Fruit fly (Drosophila melanogaster) whole organism, wandering third instar larva: ENCODE results near the gene Nop56.

Source experiments
- Abd-B ChIP-seq: fragments of >200 bp; optimal IDR thresholded peaks from 2 replicates; lab custom pipeline; 2017; ENCODE audit warnings: missing biosample characterization, missing genetic modification characterization
- CG32264 ChIP-seq: fragments of 200-800 bp; sonication (Bioruptor generic); optimal IDR thresholded peaks from 2 replicates; lab custom pipeline; 2016; ENCODE audit warnings: missing biosample characterization, missing genetic modification characterization
- CG9705 ChIP-seq: fragments of 200-800 bp; sonication (Bioruptor generic); optimal IDR thresholded peaks from 2 replicates; lab custom pipeline; 2018; ENCODE audit warnings: missing biosample characterization, mild to moderate bottlenecking, missing genetic modification characterization
- CrebA ChIP-seq: fragments of 200-800 bp; sonication (Bioruptor generic); optimal IDR thresholded peaks from 2 replicates; lab custom pipeline; 2016; ENCODE audit warnings: missing biosample characterization, mild to moderate bottlenecking, missing genetic modification characterization, borderline replicate concordance
- Dfd ChIP-seq: fragments of >200 bp; optimal IDR thresholded peaks from 2 replicates; lab custom pipeline; 2017; ENCODE audit warnings: missing biosample characterization, missing genetic modification characterization
- Dif ChIP-seq: fragments of 200-275, 200-300 bp; sonication (Bioruptor generic); optimal IDR thresholded peaks from 2 replicates; lab custom pipeline; 2018; ENCODE audit warnings: missing biosample characterization, missing genetic modification characterization; ENCODE audit not compliant: partially characterized antibody
- GATAd ChIP-seq: sonication (Bioruptor generic); optimal IDR thresholded peaks from 2 replicates; lab custom pipeline; 2016; ENCODE audit warnings: missing biosample characterization, missing genetic modification characterization
- HLH106 ChIP-seq: fragments of 200-800 bp; optimal IDR thresholded peaks from 3 replicates; lab custom pipeline; 2019; ENCODE audit warnings: missing biosample characterization, mild to moderate bottlenecking, missing genetic modification characterization, moderate library complexity
- Hnf4 ChIP-seq: fragments of 200-800 bp; sonication (Bioruptor generic); optimal IDR thresholded peaks from 2 replicates; lab custom pipeline; 2016; ENCODE audit warnings: missing biosample characterization, mild to moderate bottlenecking, missing genetic modification characterization
- Hr78 ChIP-seq: fragments of >200 bp; optimal IDR thresholded peaks from 2 replicates; lab custom pipeline; 2017; ENCODE audit warnings: missing biosample characterization, missing genetic modification characterization
- Hr83 ChIP-seq: fragments of 200-300 bp; sonication (Bioruptor generic); optimal IDR thresholded peaks from 2 replicates; lab custom pipeline; 2016; ENCODE audit warnings: missing biosample characterization, mild to moderate bottlenecking, missing genetic modification characterization, moderate library complexity; ENCODE audit not compliant: poor library complexity, severe bottlenecking
- Jra ChIP-seq: sonication (Bioruptor generic); optimal IDR thresholded peaks from 2 replicates; lab custom pipeline; 2016; ENCODE audit warnings: missing biosample characterization, missing genetic modification characterization
- Mio ChIP-seq: sonication (Bioruptor generic); optimal IDR thresholded peaks from 2 replicates; lab custom pipeline; 2016; ENCODE audit warnings: missing biosample characterization, missing genetic modification characterization
- Myc ChIP-seq: fragments of >200 bp; optimal IDR thresholded peaks from 2 replicates; lab custom pipeline; 2017
- N ChIP-seq: fragments of >200 bp; optimal IDR thresholded peaks from 2 replicates; lab custom pipeline; 2018; ENCODE audit warnings: missing biosample characterization, missing external identifiers, missing genetic modification characterization
- OdsH ChIP-seq: fragments of 200-800 bp; sonication (Bioruptor generic); optimal IDR thresholded peaks from 2 replicates; lab custom pipeline; 2016; ENCODE audit warnings: missing biosample characterization, mild to moderate bottlenecking, missing genetic modification characterization
- Rel ChIP-seq, 2 experiments: fragments of 200-800 bp; sonication (Bioruptor generic) in 1 of 2; optimal IDR thresholded peaks; 2 replicates in 1 of 2; 3 replicates in 1 of 2; lab custom pipeline; 2016 to 2019; ENCODE audit warnings: mild to moderate bottlenecking in 2 of 2, missing biosample characterization in 2 of 2, missing genetic modification characterization in 2 of 2, moderate library complexity in 1 of 2
- Sp1 ChIP-seq: fragments of 200-800 bp; sonication (Bioruptor generic); optimal IDR thresholded peaks from 3 replicates; lab custom pipeline; 2019; ENCODE audit warnings: missing biosample characterization, mild to moderate bottlenecking, missing genetic modification characterization, moderate library complexity
- Vsx2 ChIP-seq: fragments of 200-300, 225-300 bp; sonication (Bioruptor generic); optimal IDR thresholded peaks from 2 replicates; lab custom pipeline; 2018; ENCODE audit warnings: missing biosample characterization, missing genetic modification characterization; ENCODE audit not compliant: partially characterized antibody
- br ChIP-seq: fragments of 200-800 bp; sonication (Bioruptor generic); optimal IDR thresholded peaks from 2 replicates; lab custom pipeline; 2016; ENCODE audit warnings: missing biosample characterization, missing genetic modification characterization
- brk ChIP-seq: fragments of 200-800 bp; sonication (Bioruptor generic); optimal IDR thresholded peaks from 2 replicates; lab custom pipeline; 2016; ENCODE audit warnings: missing biosample characterization, mild to moderate bottlenecking, missing genetic modification characterization
- dl ChIP-seq, 2 experiments: fragments of 175-275, 200-275 bp in 1 of 2; fragments of 200-275 bp in 1 of 2; sonication (Bioruptor generic); optimal IDR thresholded peaks; lab custom pipeline; 2018; ENCODE audit warnings: mild to moderate bottlenecking in 2 of 2, missing biosample characterization in 2 of 2, missing genetic modification characterization in 2 of 2, moderate library complexity in 2 of 2; ENCODE audit not compliant: partially characterized antibody in 2 of 2, insufficient read depth in 1 of 2
- dmrt93B ChIP-seq: fragments of 200-800 bp; sonication (Bioruptor generic); optimal IDR thresholded peaks from 2 replicates; lab custom pipeline; 2018; ENCODE audit warnings: missing biosample characterization, mild to moderate bottlenecking, missing genetic modification characterization
- dsf ChIP-seq: sonication (Bioruptor generic); optimal IDR thresholded peaks from 2 replicates; lab custom pipeline; 2016; ENCODE audit warnings: missing biosample characterization, missing genetic modification characterization, borderline replicate concordance
- ey ChIP-seq: fragments of 200-800 bp; sonication (Bioruptor generic); optimal IDR thresholded peaks from 2 replicates; lab custom pipeline; 2016; ENCODE audit warnings: missing biosample characterization, missing genetic modification characterization
- foxo ChIP-seq, 2 experiments: fragments of 200-800 bp; sonication (Bioruptor generic); optimal IDR thresholded peaks; 2 replicates in 1 of 2; 3 replicates in 1 of 2; lab custom pipeline; 2016 to 2017; ENCODE audit warnings: missing biosample characterization in 2 of 2, missing genetic modification characterization in 2 of 2
- fru ChIP-seq: fragments of 200-800 bp; sonication (Bioruptor generic); optimal IDR thresholded peaks from 3 replicates; lab custom pipeline; 2016; ENCODE audit warnings: missing biosample characterization, mild to moderate bottlenecking, missing genetic modification characterization
- h ChIP-seq: fragments of 200-800 bp; sonication (Bioruptor generic); optimal IDR thresholded peaks from 3 replicates; lab custom pipeline; 2016; ENCODE audit warnings: missing biosample characterization, mild to moderate bottlenecking, missing genetic modification characterization
- jim ChIP-seq: fragments of 175-275, 200-325 bp; sonication (Bioruptor generic); optimal IDR thresholded peaks from 2 replicates; lab custom pipeline; 2016; ENCODE audit warnings: missing biosample characterization, mild to moderate bottlenecking, missing genetic modification characterization
- lola ChIP-seq: fragments of >200 bp; optimal IDR thresholded peaks from 2 replicates; lab custom pipeline; 2017; ENCODE audit warnings: missing biosample characterization, missing genetic modification characterization
- pan ChIP-seq: fragments of >200 bp; optimal IDR thresholded peaks from 2 replicates; lab custom pipeline; 2017
- psq ChIP-seq: fragments of 200-800 bp; sonication (Bioruptor generic); optimal IDR thresholded peaks from 3 replicates; lab custom pipeline; 2017; ENCODE audit warnings: missing biosample characterization, mild to moderate bottlenecking, missing genetic modification characterization, moderate library complexity
- rgr ChIP-seq: fragments of 200-800 bp; sonication (Bioruptor generic); optimal IDR thresholded peaks from 3 replicates; lab custom pipeline; 2016; ENCODE audit warnings: missing biosample characterization, mild to moderate bottlenecking, missing genetic modification characterization
- sage ChIP-seq: fragments of 200-800 bp; sonication (Bioruptor generic); optimal IDR thresholded peaks from 2 replicates; lab custom pipeline; 2016; ENCODE audit warnings: missing biosample characterization, mild to moderate bottlenecking, missing genetic modification characterization
- sv ChIP-seq: fragments of 200-800 bp; sonication (Bioruptor generic); optimal IDR thresholded peaks from 3 replicates; lab custom pipeline; 2016; ENCODE audit warnings: missing biosample characterization, missing genetic modification characterization
- tai ChIP-seq: sonication (Bioruptor generic); optimal IDR thresholded peaks from 2 replicates; lab custom pipeline; 2016; ENCODE audit warnings: missing biosample characterization, missing genetic modification characterization
- usp ChIP-seq: fragments of >200 bp; optimal IDR thresholded peaks from 2 replicates; lab custom pipeline; 2017; ENCODE audit warnings: missing biosample characterization, missing genetic modification characterization
- woc ChIP-seq: sonication (Bioruptor generic); optimal IDR thresholded peaks from 2 replicates; lab custom pipeline; 2016; ENCODE audit warnings: missing biosample characterization, mild to moderate bottlenecking, missing genetic modification characterization

Nop56 gene

DNA sequence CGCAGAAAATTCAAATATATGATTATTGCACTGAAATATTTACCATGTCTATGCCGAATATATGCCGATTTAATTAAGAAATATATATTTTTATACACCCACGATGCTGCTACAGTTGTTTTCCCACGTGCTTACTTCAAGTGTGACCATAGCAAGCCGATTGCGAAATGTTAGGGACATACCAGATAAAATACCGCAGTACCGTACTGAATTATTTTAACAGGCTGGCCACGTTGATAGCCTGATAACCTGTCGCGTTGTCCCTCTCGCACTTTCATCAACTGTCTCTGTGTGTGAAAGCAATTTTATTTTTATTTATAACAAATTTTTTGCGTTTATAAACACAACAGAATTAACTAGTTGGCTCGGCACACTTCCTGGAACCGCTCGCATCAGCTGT is at the start of gene Nop56, which contains the start of gene mats:
Gene Nop56, minus strand, starts transcription at position 158 of the 400 bp plus-strand sequence.
Gene mats, plus strand, starts transcription at position 251 of the 400 bp plus-strand sequence.
- TF ChIP-seq Hr78 (GFP tag; lab: Kevin White, UChicago), result no peak
- no peak for TF ChIP-seq CrebA (GFP tag; lab: Kevin White, UChicago)
- no peak for TF ChIP-seq woc (GFP tag; lab: Kevin White, UChicago)
- peak; percentile 7 for TF ChIP-seq Sp1
- no peak for TF ChIP-seq ey (GFP tag; lab: Kevin White, UChicago)
- no peak for TF ChIP-seq CG9705 (GFP tag; lab: Kevin White, UChicago)
- TF ChIP-seq tai (GFP tag; lab: Kevin White, UChicago), result no peak
- TF ChIP-seq OdsH (GFP tag; lab: Kevin White, UChicago), result no peak
- TF ChIP-seq Abd-B, result no peak
- TF ChIP-seq dl (GFP tag; optimal IDR thresholded peaks at IDR 0.05; lab: Kevin White, UChicago; ENCODE audit: insufficient read depth in 1 of 2, partially characterized antibody in 2 of 2), result no peak
- peak; percentile 79 for TF ChIP-seq Myc (lab: Kevin White, UChicago)
- TF ChIP-seq dsf, result no peak
- TF ChIP-seq Dif (GFP tag; lab: Kevin White, UChicago), result peak; percentile 15
- no peak for TF ChIP-seq brk
- TF ChIP-seq Vsx2 (GFP tag; lab: Kevin White, UChicago), result peak; percentile 55
- no peak for TF ChIP-seq Mio (GFP tag; lab: Kevin White, UChicago)
- peak; percentile 22 for TF ChIP-seq br (GFP tag; lab: Kevin White, UChicago)
- TF ChIP-seq h (GFP tag; lab: Kevin White, UChicago), result peak; percentile 51
- no peak for TF ChIP-seq psq (GFP tag; lab: Kevin White, UChicago)
- TF ChIP-seq lola (GFP tag; lab: Kevin White, UChicago), result no peak
- TF ChIP-seq HLH106 (tag; lab: Kevin White, UChicago), result no peak
- no peak for TF ChIP-seq usp (GFP tag; lab: Kevin White, UChicago)
- peak; percentile 55 for TF ChIP-seq rgr
- no peak for TF ChIP-seq fru (GFP tag; lab: Kevin White, UChicago)
- TF ChIP-seq N (GFP tag; lab: Kevin White, UChicago), result no peak
- no peak for TF ChIP-seq Rel (GFP tag; optimal IDR thresholded peaks at IDR 0.05; lab: Kevin White, UChicago)
- TF ChIP-seq Rel (tag; optimal IDR thresholded peaks at IDR 0.05; lab: Kevin White, UChicago), result peak; percentile 42
- no peak for TF ChIP-seq CG32264 (GFP tag; lab: Kevin White, UChicago)
- no peak for TF ChIP-seq foxo (GFP tag; optimal IDR thresholded peaks at IDR 0.05; lab: Kevin White, UChicago)
- no peak for TF ChIP-seq Hnf4 (GFP tag; lab: Kevin White, UChicago)
- TF ChIP-seq sv (GFP tag; lab: Kevin White, UChicago), result no peak
- no peak for TF ChIP-seq Jra
- peak; percentile 31 for TF ChIP-seq sage
- no peak for TF ChIP-seq jim (GFP tag; lab: Kevin White, UChicago)
- no peak for TF ChIP-seq pan
- no peak for TF ChIP-seq Dfd (GFP tag; lab: Kevin White, UChicago)
- no peak for TF ChIP-seq dmrt93B
- no peak for TF ChIP-seq GATAd (GFP tag; lab: Kevin White, UChicago)
- TF ChIP-seq Hr83, result no peak

DNA sequence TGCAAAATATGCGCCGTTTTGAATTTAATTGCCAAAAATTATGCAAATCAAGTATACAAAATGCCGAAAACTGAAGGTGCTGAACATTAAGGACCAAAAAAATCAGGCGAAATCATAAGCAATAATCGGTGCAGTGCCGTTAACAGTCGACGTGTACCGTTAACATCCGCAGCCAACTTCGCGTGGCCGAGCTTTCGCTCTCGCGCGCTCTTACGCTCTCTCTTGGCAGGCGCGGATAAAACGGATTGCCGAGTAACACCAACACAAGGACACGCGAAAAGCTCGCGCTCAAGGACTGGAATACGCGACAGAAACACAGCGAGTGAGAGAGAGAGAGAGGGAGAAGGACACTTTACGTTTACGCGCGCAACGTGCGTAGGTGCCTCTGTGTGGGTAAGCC is 49.2 kb upstream of the Nop56 start:
- TF ChIP-seq CG9705 (GFP tag; lab: Kevin White, UChicago), result no peak
- no peak for TF ChIP-seq usp (GFP tag; lab: Kevin White, UChicago)

DNA sequence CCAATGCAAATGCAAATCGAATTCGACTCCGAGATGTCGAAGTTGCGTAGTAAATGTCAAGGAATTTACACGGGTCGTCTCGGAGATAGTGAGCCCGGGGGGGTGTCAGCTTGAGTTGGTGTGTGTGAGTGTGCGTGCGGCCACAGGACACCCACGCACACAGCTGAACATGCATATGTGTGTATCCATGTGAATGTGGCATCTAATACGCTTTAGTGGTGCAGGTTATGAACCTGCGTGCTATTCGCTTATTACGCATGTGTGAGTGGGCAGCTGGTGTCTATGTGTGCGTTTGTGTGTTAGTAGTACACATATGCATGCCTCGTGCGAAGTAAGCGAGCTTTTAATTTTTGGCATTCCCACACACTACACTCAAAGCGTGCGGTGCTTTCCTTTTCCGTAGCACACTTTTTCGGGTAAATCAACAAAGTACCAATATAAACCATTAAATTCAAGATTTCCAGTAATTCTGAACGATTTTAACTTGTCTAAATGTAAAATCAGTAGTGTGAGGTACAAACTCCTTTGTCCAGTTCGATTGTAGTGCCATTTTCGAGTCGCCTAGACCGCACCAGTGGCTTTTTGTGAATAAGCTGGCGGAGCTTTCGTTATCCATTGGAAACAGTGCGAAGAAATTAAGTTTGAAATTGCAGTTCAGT is 48.1 kb upstream of the Nop56 start:
- TF ChIP-seq br (GFP tag; lab: Kevin White, UChicago) (peak; percentile 74), N (GFP tag; lab: Kevin White, UChicago) (no peak), ey (GFP tag; lab: Kevin White, UChicago) (peak; percentile 78), OdsH (GFP tag; lab: Kevin White, UChicago) (peak; percentile 43), dsf (no peak), CG32264 (GFP tag; lab: Kevin White, UChicago) (peak; percentile 6), sage (no peak), sv (GFP tag; lab: Kevin White, UChicago) (peak; percentile 69), CG9705 (GFP tag; lab: Kevin White, UChicago) (no peak), fru (GFP tag; lab: Kevin White, UChicago) (peak; percentile 79), h (GFP tag; lab: Kevin White, UChicago) (peak; percentile 74), woc (GFP tag; lab: Kevin White, UChicago) (peak; percentile 21), Sp1 (peak; percentile 57), foxo (GFP tag; optimal IDR thresholded peaks at IDR 0.05; lab: Kevin White, UChicago) (peak in 1 of 2 experiments; percentile 74), rgr (peak; percentile 59), HLH106 (tag; lab: Kevin White, UChicago) (peak; percentile 67), usp (GFP tag; lab: Kevin White, UChicago) (no peak)
